Worm (Caenorhabditis elegans): ENCODE measurements around the gene tbx-36.
A peak's percentile ranks its signal among the peaks of the same experiment; 100 is the strongest.

DNA sequence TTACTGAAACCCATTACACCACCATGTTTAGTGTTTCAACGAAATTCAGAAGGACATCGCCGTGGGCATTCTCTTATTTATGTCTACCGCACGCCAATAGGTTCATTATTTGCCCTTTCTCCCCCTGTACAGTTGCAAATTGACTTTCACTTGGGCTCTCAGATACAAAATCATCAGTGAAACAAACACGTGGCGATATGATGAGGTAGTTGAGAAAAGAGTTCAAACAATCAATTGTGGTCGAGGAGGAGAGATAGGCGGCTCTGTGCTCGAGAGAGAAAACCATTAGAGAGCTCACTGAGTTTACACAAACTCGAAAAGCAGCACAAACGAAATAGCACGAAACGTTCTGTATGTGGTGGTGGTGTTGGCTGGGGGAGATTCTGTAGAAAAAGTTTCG lies 6.7 kb downstream of the tbx-36 start:
- TF ChIP-seq lsy-2 (tag; optimal IDR thresholded peaks at IDR 0.05) (peak; percentile 3 to 6), blmp-1 (tag; optimal IDR thresholded peaks at IDR 0.05) (peak; percentile 26), snpc-4 (tag; optimal IDR thresholded peaks at IDR 0.05) (no peak), snu-23 (GFP tag; optimal IDR thresholded peaks at IDR 0.05) (no peak), dsc-1 (tag; optimal IDR thresholded peaks at IDR 0.05) (peak; percentile 4), aha-1 (tag; optimal IDR thresholded peaks at IDR 0.05) (no peak), lir-3 (tag; optimal IDR thresholded peaks at IDR 0.05; ENCODE audit: poor library complexity) (no peak), jun-1 (tag; optimal IDR thresholded peaks at IDR 0.05) (no peak), ztf-11 (tag; optimal IDR thresholded peaks at IDR 0.05) (no peak), nhr-71 (tag; optimal IDR thresholded peaks at IDR 0.05) (peak; percentile 47), mef-2 (tag; optimal IDR thresholded peaks at IDR 0.05) (no peak), ceh-63 (GFP tag; optimal IDR thresholded peaks at IDR 0.05) (no peak), pag-3 (tag; optimal IDR thresholded peaks at IDR 0.05; ENCODE audit: borderline replicate concordance, insufficient read depth) (no peak)

Data from whole organism, L1 larva.